Worm (Caenorhabditis elegans): Measurements from ENCODE around the gene T10C6.15.

DNA sequence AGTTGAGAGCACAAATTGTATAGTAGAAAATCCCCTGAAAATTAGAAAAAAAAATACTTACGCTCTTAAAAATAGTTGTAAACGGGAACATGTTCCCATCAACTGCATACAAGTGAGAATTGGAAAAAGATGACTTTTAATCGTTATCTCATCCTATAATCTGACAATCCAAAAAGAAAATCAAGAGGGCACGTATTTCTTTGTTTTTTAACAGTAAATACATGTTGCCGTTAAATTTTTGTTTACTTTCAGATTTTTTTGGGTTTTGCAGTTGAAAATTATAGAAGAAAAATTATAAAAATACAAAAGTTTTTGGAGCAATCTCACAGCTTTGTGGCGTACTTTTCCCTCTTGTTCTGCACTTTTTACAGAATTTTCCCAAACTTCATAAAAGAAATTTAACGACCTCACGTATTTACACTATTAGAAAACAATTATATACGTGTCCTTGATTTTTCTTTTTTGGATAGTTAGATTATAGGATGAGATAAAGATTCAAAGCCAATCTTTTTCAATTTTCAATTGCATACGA lies 49.0 kb downstream of the T10C6.15 start, which contains the start of the genes C06C6.9 and C06C6.8:
- TF ChIP-seq flt-1 (GFP tag; IDR thresholded peaks at IDR 0.05) (no peak), ama-1 (optimal IDR thresholded peaks at IDR 0.05) (no peak), hmg-4 (GFP tag; optimal IDR thresholded peaks at IDR 0.05) (no peak), hmbx-1 (tag; optimal IDR thresholded peaks at IDR 0.05) (no peak)

All from whole organism, early embryonic.